Worm (Caenorhabditis elegans) whole organism, mixed stage, embryonic: ENCODE results near the gene rpl-34.

Source experiments
- M03D4.4 ChIP-seq: sonication (generic microtip); optimal IDR thresholded peaks from 2 replicates; lab custom pipeline; 2017; ENCODE audit warnings: mild to moderate bottlenecking, missing genetic modification characterization, missing compliant biosample characterization
- bed-3 ChIP-seq: fragments of 200-800 bp; sonication (Bioruptor generic); optimal IDR thresholded peaks from 3 replicates; lab custom pipeline; 2018; ENCODE audit warnings: mild to moderate bottlenecking, missing genetic modification characterization, moderate library complexity, missing compliant biosample characterization
- blmp-1 ChIP-seq: fragments of 150-350 bp; optimal IDR thresholded peaks from 2 replicates; lab custom pipeline; 2014; ENCODE audit warnings: missing biosample characterization, missing genetic modification characterization
- ceh-39 ChIP-seq: fragments of 150-350 bp; optimal IDR thresholded peaks from 2 replicates; lab custom pipeline; 2014; ENCODE audit warnings: missing biosample characterization, missing genetic modification characterization
- ceh-43 ChIP-seq: fragments of 200-800 bp; sonication (Bioruptor generic); optimal IDR thresholded peaks from 2 replicates; lab custom pipeline; 2018; ENCODE audit warnings: mild to moderate bottlenecking, missing genetic modification characterization, moderate library complexity, missing compliant biosample characterization
- ceh-83 ChIP-seq: fragments of 200-800 bp; sonication (Bioruptor generic); optimal IDR thresholded peaks from 2 replicates; lab custom pipeline; 2018; ENCODE audit warnings: mild to moderate bottlenecking, missing genetic modification characterization, missing compliant biosample characterization
- cnd-1 ChIP-seq: fragments of 200-800 bp; sonication (Bioruptor generic); optimal IDR thresholded peaks from 2 replicates; lab custom pipeline; 2018; ENCODE audit warnings: mild to moderate bottlenecking, missing genetic modification characterization, missing compliant biosample characterization
- drap-1 ChIP-seq: fragments of 200-800 bp; sonication (Bioruptor generic); optimal IDR thresholded peaks from 3 replicates; lab custom pipeline; 2018; ENCODE audit warnings: mild to moderate bottlenecking, missing genetic modification characterization, missing compliant biosample characterization
- elt-1 ChIP-seq: sonication (generic microtip); optimal IDR thresholded peaks from 2 replicates; lab custom pipeline; 2017; ENCODE audit warnings: missing genetic modification characterization, mild to moderate bottlenecking, missing compliant biosample characterization, antibody characterized with exemption, moderate library complexity, borderline replicate concordance; ENCODE audit not compliant: insufficient read depth
- elt-3 ChIP-seq: fragments of 150-350 bp; optimal IDR thresholded peaks from 2 replicates; lab custom pipeline; 2014; ENCODE audit warnings: missing biosample characterization, missing genetic modification characterization
- flh-1 ChIP-seq: fragments of 200-800 bp; sonication (Bioruptor generic); optimal IDR thresholded peaks from 2 replicates; lab custom pipeline; 2018; ENCODE audit warnings: mild to moderate bottlenecking, missing genetic modification characterization, moderate library complexity, missing compliant biosample characterization
- ham-2 ChIP-seq: fragments of 200-800 bp; sonication (Bioruptor generic); optimal IDR thresholded peaks from 2 replicates; lab custom pipeline; 2018; ENCODE audit warnings: mild to moderate bottlenecking, missing genetic modification characterization, missing compliant biosample characterization
- lin-13 ChIP-seq: fragments of 150-350 bp; optimal IDR thresholded peaks from 2 replicates; lab custom pipeline; 2014; ENCODE audit warnings: missing biosample characterization, missing genetic modification characterization
- lin-32 ChIP-seq: fragments of 200-800 bp; sonication (Bioruptor generic); optimal IDR thresholded peaks from 2 replicates; lab custom pipeline; 2018; ENCODE audit warnings: mild to moderate bottlenecking, missing genetic modification characterization, missing compliant biosample characterization
- lsy-2 ChIP-seq: fragments of 150-350 bp; optimal IDR thresholded peaks from 2 replicates; lab custom pipeline; 2014; ENCODE audit warnings: missing biosample characterization, missing genetic modification characterization
- mep-1 ChIP-seq: fragments of 150-350 bp; optimal IDR thresholded peaks from 2 replicates; lab custom pipeline; 2017; ENCODE audit warnings: missing biosample characterization, missing genetic modification reagents, missing genetic modification characterization, inconsistent platforms
- mls-2 ChIP-seq: sonication (generic microtip); optimal IDR thresholded peaks from 2 replicates; lab custom pipeline; 2016; ENCODE audit warnings: mild to moderate bottlenecking, missing genetic modification characterization, moderate library complexity, missing compliant biosample characterization
- nhr-12 ChIP-seq: fragments of 150-350 bp; optimal IDR thresholded peaks from 2 replicates; lab custom pipeline; 2014; ENCODE audit warnings: missing biosample characterization, missing genetic modification characterization
- nhr-2 ChIP-seq: fragments of 150-350 bp; optimal IDR thresholded peaks from 2 replicates; lab custom pipeline; 2014; ENCODE audit warnings: missing biosample characterization, missing genetic modification characterization
- nhr-237 ChIP-seq: fragments of 150-350 bp; optimal IDR thresholded peaks from 2 replicates; lab custom pipeline; 2014; ENCODE audit warnings: missing biosample characterization, missing genetic modification characterization
- nhr-28 ChIP-seq: fragments of 150-350 bp; optimal IDR thresholded peaks from 2 replicates; lab custom pipeline; 2014; ENCODE audit warnings: missing biosample characterization, missing genetic modification characterization
- pha-4 ChIP-seq: fragments of 150-350 bp; optimal IDR thresholded peaks from 2 replicates; lab custom pipeline; 2018; ENCODE audit warnings: missing biosample characterization, missing genetic modification reagents, missing genetic modification characterization
- sem-2 ChIP-seq: fragments of 200-800 bp; sonication (Bioruptor generic); optimal IDR thresholded peaks from 2 replicates; lab custom pipeline; 2018; ENCODE audit warnings: mild to moderate bottlenecking, missing genetic modification characterization, missing compliant biosample characterization
- snpc-4 ChIP-seq: fragments of 150-350 bp; optimal IDR thresholded peaks from 2 replicates; lab custom pipeline; 2014; ENCODE audit warnings: missing biosample characterization, missing genetic modification characterization
- tbx-8 ChIP-seq: fragments of 200-800 bp; sonication (Bioruptor generic); optimal IDR thresholded peaks from 2 replicates; lab custom pipeline; 2018; ENCODE audit warnings: mild to moderate bottlenecking, missing genetic modification characterization, moderate library complexity, missing compliant biosample characterization
- unc-120 ChIP-seq: sonication (generic microtip); optimal IDR thresholded peaks from 2 replicates; lab custom pipeline; 2017; ENCODE audit warnings: missing genetic modification characterization, missing compliant biosample characterization; ENCODE audit not compliant: poor library complexity, severe bottlenecking
- unc-39 ChIP-seq: fragments of 150-350 bp; optimal IDR thresholded peaks from 2 replicates; lab custom pipeline; 2014; ENCODE audit warnings: missing biosample characterization, missing genetic modification characterization
- unc-62 ChIP-seq: fragments of 150-350 bp; optimal IDR thresholded peaks from 2 replicates; lab custom pipeline; 2014; ENCODE audit warnings: missing biosample characterization, missing genetic modification reagents, missing genetic modification characterization
- ztf-11 ChIP-seq: fragments of 150-350 bp; optimal IDR thresholded peaks from 2 replicates; lab custom pipeline; 2014; ENCODE audit warnings: missing biosample characterization, missing genetic modification characterization

The rpl-34 gene

ce11 chrIV:12229679-12230078, 39.1 kb upstream of the rpl-34 start, which contains the start of gene sre-18:
sre-18 (minus strand) TSS chrIV:12229779.
- no peak for TF ChIP-seq ham-2 (GFP tag; lab: Kevin White, UChicago)
- TF ChIP-seq elt-1 (tag; lab: Kevin White, UChicago), result no peak
- TF ChIP-seq cnd-1 (tag; lab: Kevin White, UChicago), result no peak
- no peak for TF ChIP-seq ztf-11 (tag; lab: Kevin White, UChicago)
- TF ChIP-seq lin-32 (GFP tag; lab: Kevin White, UChicago), result no peak
- TF ChIP-seq, all 35 proteins: peak for 0

ce11 chrIV:12236011-12236410, 32.8 kb upstream of the rpl-34 start, which contains the start of gene sre-16:
sre-16 (minus strand) TSS chrIV:12236111.
- no peak for TF ChIP-seq ceh-43 (GFP tag; lab: Kevin White, UChicago)
- TF ChIP-seq lin-13 (tag; lab: Kevin White, UChicago), result no peak
- TF ChIP-seq blmp-1 (tag; lab: Kevin White, UChicago), result no peak
- TF ChIP-seq nhr-28 (tag; lab: Kevin White, UChicago), result no peak
- no peak for TF ChIP-seq nhr-2
- TF ChIP-seq ceh-39 (tag; lab: Kevin White, UChicago), result no peak
- TF ChIP-seq unc-62 (GFP tag; lab: Kevin White, UChicago), result no peak
- no peak for TF ChIP-seq ham-2 (GFP tag; lab: Kevin White, UChicago)

- TF ChIP-seq sem-2 (GFP tag; lab: Kevin White, UChicago) (no peak), snpc-4 (tag; lab: Kevin White, UChicago) (no peak)
Observed at ce11 chrIV:12238851-12239250, 29.9 kb upstream of the rpl-34 start, which contains the start of gene sre-19. sre-19 (minus strand) TSS chrIV:12238951.

ce11 chrIV:12244706-12245105, 24.1 kb upstream of the rpl-34 start, which contains the start of gene sre-15:
sre-15 (minus strand) TSS chrIV:12244806.
- TF ChIP-seq lin-13 (tag; lab: Kevin White, UChicago), result no peak
- no peak for TF ChIP-seq mls-2
- no peak for TF ChIP-seq tbx-8
- TF ChIP-seq nhr-237 (tag; lab: Kevin White, UChicago), result no peak
- no peak for TF ChIP-seq pha-4 (tag; lab: Kevin White, UChicago)
- TF ChIP-seq cnd-1 (tag; lab: Kevin White, UChicago), result no peak
- TF ChIP-seq flh-1, result no peak
- TF ChIP-seq lsy-2, result no peak
- TF ChIP-seq ztf-11 (tag; lab: Kevin White, UChicago), result no peak
- TF ChIP-seq unc-62 (GFP tag; lab: Kevin White, UChicago), result no peak
- no peak for TF ChIP-seq ceh-83 (GFP tag; lab: Kevin White, UChicago)
- no peak for TF ChIP-seq snpc-4 (tag; lab: Kevin White, UChicago)
- TF ChIP-seq nhr-12 (tag; lab: Kevin White, UChicago), result no peak
- no peak for TF ChIP-seq sem-2 (GFP tag; lab: Kevin White, UChicago)
- no peak for TF ChIP-seq mep-1 (tag; lab: Kevin White, UChicago)
- TF ChIP-seq unc-39 (tag; lab: Kevin White, UChicago), result no peak
- TF ChIP-seq elt-1 (tag; lab: Kevin White, UChicago), result no peak

- TF ChIP-seq unc-39 (tag; lab: Kevin White, UChicago) (no peak), pha-4 (tag; lab: Kevin White, UChicago) (no peak), lin-13 (tag; lab: Kevin White, UChicago) (no peak), tbx-8 (no peak), elt-1 (tag; lab: Kevin White, UChicago) (no peak), unc-62 (GFP tag; lab: Kevin White, UChicago) (no peak), M03D4.4 (tag; lab: Kevin White, UChicago) (no peak), elt-3 (tag; lab: Kevin White, UChicago) (no peak), mls-2 (no peak), nhr-28 (tag; lab: Kevin White, UChicago) (no peak), blmp-1 (tag; lab: Kevin White, UChicago) (no peak), ham-2 (GFP tag; lab: Kevin White, UChicago) (no peak), nhr-12 (tag; lab: Kevin White, UChicago) (no peak), bed-3 (no peak), unc-120 (no peak), lin-32 (GFP tag; lab: Kevin White, UChicago) (no peak), drap-1 (GFP tag; lab: Kevin White, UChicago) (no peak)
Observed at ce11 chrIV:12252579-12252978, 16.2 kb upstream of the rpl-34 start, which contains the start of gene dnj-26. dnj-26 (minus strand) TSS chrIV:12252679.
